Worm (Caenorhabditis elegans) whole organism, L4/young adult: Measurements from ENCODE around the gene fbxb-5.

Experiments
- W03F9.2 ChIP-seq: fragments of 150-350 bp; optimal IDR thresholded peaks from 2 replicates; lab custom pipeline; 2014; ENCODE audit warnings: missing biosample characterization, missing genetic modification characterization
- dao-5 ChIP-seq: sonication (generic microtip); optimal IDR thresholded peaks from 2 replicates; lab custom pipeline; 2016; ENCODE audit warnings: missing genotype, missing genetic modification characterization, moderate library complexity, missing compliant biosample characterization
- him-1 ChIP-seq: sonication (generic microtip); optimal IDR thresholded peaks from 2 replicates; lab custom pipeline; 2016; ENCODE audit warnings: missing genotype, missing genetic modification reagents, missing genetic modification characterization, missing compliant biosample characterization

- TF ChIP-seq him-1 (no peak), dao-5 (tag; lab: Kevin White, UChicago) (no peak), W03F9.2 (tag; lab: Kevin White, UChicago) (no peak)
These were observed 3.4 kb upstream of the fbxb-5 start, which contains the start of gene F45C12.17 for ce11 chrII:1725735-1726134.
